Worm (Caenorhabditis elegans) whole organism, L2 larva: ENCODE measurements around the gene atat-2.

ENCODE experiments used
- ama-1 ChIP-seq: fragments of 150-350 bp; optimal IDR thresholded peaks from 2 replicates; lab custom pipeline; 2018; ENCODE audit warnings: inconsistent platforms
- lin-13 ChIP-seq: fragments of 150-350 bp; optimal IDR thresholded peaks from 2 replicates; lab custom pipeline; 2014; ENCODE audit warnings: missing biosample characterization, missing genetic modification reagents, missing genetic modification characterization
- nhr-11 ChIP-seq: fragments of 150-350 bp; optimal IDR thresholded peaks from 2 replicates; lab custom pipeline; 2014; ENCODE audit warnings: missing biosample characterization, missing genetic modification characterization
- unc-62 ChIP-seq: fragments of 150-350 bp; optimal IDR thresholded peaks from 2 replicates; lab custom pipeline; 2014; ENCODE audit warnings: missing biosample characterization, missing genetic modification reagents, missing genetic modification characterization
- zag-1 ChIP-seq: fragments of 150-350 bp; optimal IDR thresholded peaks from 2 replicates; lab custom pipeline; 2014; ENCODE audit warnings: missing biosample characterization, missing genetic modification characterization

- TF ChIP-seq zag-1 (no peak), lin-13 (GFP tag; lab: Kevin White, UChicago) (no peak), ama-1 (lab: Kevin White, UChicago) (no peak), nhr-11 (tag; lab: Kevin White, UChicago) (no peak), unc-62 (no peak)
These were observed 1.6 kb downstream of the atat-2 start for ce11 chrX:5850472-5850871.
